Worm (Caenorhabditis elegans) whole organism, dauer: ENCODE data around the gene T08D10.5.
"Not testable (repeated sequence)": the region's sequence is repeated elsewhere in the genome, so short reads cannot be mapped to it uniquely, and the experiment has no call there.

Experiments
- unc-62 ChIP-seq: sonication (generic microtip); optimal IDR thresholded peaks from 2 replicates; lab custom pipeline; 2017; ENCODE audit warnings: missing biosample characterization, missing genetic modification reagents, missing genetic modification characterization

Gene T08D10.5

ce11 chrX:11946788-11947463, 10.4 kb upstream of the T08D10.5 start, which contains the start of gene nfya-1:
Gene nfya-1 (minus strand): TSS chrX:11946838.
- TF ChIP-seq unc-62 = no peak

- TF ChIP-seq unc-62 = no peak
Measured at ce11 chrX:11948184-11948894, 9.0 kb upstream of the T08D10.5 start, which contains the start of gene lsd-1. Gene lsd-1 (plus strand): TSS chrX:11948844.

ce11 chrX:11952129-11952528, 5.2 kb upstream of the T08D10.5 start:
- TF ChIP-seq unc-62 = no peak

DNA sequence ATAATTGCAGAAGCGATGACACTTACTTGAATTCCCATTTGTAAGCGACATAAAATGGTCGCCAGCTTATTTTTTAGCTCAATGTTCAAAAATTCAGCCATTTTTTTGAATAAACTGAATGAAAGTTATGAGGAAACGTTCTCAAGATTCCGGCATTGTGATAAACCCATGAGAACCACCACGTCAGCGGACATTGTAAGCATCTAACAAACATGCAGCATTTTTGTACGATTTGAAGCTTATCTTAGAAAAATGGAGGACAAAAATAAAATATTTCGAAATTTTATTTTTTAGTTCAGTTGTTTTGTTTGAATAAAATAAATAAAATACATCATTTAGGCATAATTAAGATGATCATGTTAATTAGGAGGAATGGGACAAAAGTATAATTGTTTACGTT, 4.1 kb upstream of the T08D10.5 start, which contains the start of gene T08D10.4:
TSS of gene T08D10.4 (minus strand) at position 101 of the 400 bp plus-strand sequence.
- TF ChIP-seq unc-62 = no peak

DNA sequence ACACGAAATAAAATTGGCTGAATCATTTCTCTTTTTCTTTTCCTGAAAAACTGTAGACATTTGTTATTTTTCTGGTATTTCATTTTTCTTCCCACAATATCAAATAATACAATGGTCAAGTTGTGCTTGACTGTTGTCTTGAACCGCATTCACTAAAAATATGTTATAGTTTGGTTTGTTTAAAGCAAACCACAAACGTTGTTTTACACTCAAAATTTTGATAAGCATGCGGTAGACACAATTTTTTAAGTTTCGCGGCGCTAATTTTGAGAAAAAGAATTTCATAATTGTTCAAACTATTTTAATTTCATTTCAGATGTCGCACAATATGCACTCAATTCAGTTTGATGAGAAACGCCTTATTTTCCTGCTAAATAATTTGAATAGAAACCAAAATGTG, 2.2 kb upstream of the T08D10.5 start, which contains the start of gene T08D10.3:
TSS of gene T08D10.3 (plus strand) at position 301 of the 400 bp plus-strand sequence.
- TF ChIP-seq unc-62 = no peak

DNA sequence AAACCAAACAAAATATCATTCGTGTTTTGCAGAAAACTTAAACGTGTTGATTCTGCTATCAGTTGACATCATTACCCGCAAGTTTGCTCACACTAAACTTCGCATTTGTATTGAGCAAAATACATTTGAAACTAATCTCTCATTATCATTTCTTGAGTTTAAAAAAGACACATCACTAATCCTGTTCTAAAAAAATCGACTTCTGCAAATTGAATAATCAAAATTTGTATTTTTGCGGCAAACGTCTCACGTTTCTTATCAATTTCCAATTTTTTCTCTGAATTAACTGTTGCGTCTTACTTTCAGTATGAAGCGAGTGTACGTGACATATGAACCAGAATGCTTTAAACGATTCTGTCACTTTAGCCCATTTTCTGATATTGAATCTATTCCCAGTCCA, 2.5 kb downstream of the T08D10.5 start, which contains the start of gene C49F5.8:
TSS of gene C49F5.8 (plus strand) at position 301 of the 400 bp plus-strand sequence.
- TF ChIP-seq unc-62 = no peak

DNA sequence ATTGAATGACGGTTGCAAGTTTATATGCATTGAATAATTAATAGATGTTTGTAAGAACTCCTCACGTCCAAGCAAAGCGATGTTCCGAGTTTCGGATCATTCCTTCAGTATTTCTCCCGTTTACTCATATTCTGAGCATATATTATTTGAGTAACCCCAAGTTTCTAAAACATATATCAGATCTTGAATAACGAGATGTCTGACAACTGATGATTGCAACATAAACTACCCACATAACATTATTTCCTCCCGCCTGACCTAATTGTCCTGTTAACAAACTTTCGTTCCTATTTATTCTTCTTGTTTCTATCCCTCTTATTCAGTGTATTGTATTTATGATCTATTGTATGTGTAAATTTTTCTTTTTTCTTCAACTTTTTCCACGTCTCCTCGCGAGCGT, 3.8 kb downstream of the T08D10.5 start, which contains the start of gene C49F5.13:
TSS of gene C49F5.13 (plus strand) at position 301 of the 400 bp plus-strand sequence.
- TF ChIP-seq unc-62 = not testable (repeated sequence)

DNA sequence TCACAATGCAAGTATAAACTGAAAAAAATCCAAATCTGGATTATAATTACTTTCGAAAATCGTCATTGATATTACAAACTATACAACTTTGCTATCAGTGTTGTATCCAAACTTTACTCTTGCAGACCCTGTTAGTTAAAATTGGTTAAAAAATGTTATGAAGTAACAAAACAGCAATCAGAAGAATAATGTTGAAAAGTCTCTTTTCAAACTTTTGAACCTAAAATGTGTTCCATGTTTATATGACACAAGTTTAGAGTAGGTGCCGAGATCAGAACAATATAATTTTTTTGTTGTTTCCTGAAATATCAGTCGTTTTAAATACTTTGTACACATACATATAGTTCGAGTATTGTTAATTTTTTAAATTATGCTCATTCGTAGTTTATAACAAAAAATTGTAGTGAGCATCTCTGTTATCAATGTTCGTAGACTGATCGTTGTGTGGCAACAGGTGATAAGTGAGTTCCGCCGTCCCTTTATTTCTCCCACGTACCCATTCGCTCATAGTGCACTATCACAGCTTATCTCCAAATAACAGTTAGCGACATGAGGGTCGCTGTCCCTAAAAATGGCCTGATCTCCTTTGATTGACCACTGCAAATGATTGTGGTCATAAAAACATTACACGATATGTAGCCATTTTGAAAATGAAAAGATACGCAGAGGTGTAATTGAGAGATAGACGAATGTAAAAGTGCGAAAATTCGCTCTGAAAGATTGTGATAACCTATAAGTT, 4.9 kb downstream of the T08D10.5 start:
- no peak for TF ChIP-seq unc-62

DNA sequence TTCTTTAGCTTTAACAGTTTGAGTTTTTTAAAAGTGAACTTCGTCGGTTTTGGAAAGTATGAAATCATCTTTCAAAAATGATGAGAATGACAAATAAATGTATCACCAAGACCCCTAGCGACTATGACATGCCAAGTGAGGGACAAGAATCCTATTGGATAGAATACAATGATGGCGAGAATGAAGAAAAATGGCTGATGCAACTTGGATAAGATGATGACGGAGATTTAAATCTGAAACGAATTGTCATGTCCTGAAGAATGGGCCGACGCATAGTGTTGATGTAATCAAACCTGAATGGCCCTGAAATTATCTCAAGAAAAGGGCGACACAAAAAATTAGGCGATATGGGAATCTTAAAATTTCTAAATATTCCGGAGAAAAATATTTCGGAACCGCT, 6.3 kb downstream of the T08D10.5 start:
- TF ChIP-seq unc-62 = no peak

- TF ChIP-seq unc-62 = no peak
Measured at ce11 chrX:11964555-11964954, 7.2 kb downstream of the T08D10.5 start.

ce11 chrX:11965163-11965562, 7.8 kb downstream of the T08D10.5 start:
- TF ChIP-seq unc-62 = no peak

- no peak for TF ChIP-seq unc-62
Measured at ce11 chrX:11965663-11966304, 8.4 kb downstream of the T08D10.5 start, which contains the start of gene sams-1. Gene sams-1 (plus strand): TSS chrX:11965962.

DNA sequence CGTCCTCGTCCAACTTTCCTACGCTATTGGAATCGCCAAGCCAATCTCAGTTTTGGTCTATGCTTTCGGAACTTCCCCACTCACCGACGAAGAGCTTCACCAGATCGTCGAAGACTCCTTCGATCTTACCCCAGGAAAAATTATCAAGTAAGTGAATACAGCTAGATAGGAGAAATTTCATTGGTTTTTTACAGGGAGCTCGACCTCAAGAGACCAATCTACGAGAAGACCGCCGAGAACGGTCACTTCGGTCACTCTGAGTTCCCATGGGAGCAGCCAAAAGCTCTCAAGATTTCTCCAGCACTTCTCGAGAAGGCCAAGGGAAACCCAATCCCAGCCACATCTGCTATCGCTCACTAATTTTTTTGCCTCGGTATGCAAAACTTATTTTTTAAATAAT, 9.7 kb downstream of the T08D10.5 start:
- no peak for TF ChIP-seq unc-62

ce11 chrX:11968024-11968598, 10.8 kb downstream of the T08D10.5 start:
- TF ChIP-seq unc-62 = no peak

DNA sequence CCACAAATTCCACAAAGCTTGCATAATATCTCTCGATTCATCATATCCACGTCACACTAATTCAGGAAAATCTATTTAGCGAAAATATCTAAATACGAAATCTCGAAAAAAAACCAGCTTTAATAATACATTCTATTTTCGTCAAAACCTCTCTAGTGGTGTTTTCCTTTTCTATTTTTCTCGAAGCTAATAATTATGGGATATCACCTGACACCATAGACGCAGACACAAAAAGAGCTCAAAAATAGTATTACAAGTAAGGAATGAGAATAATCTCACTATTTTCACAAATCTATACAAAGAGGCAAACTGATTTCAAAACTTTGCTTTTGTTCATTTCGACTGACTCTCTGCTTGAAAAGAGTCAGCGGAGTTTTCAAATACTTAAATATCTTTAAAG, 11.7 kb downstream of the T08D10.5 start:
- TF ChIP-seq unc-62 = no peak

- no peak for TF ChIP-seq unc-62
Measured at ce11 chrX:11969554-11969953, 12.2 kb downstream of the T08D10.5 start.
